Worm (Caenorhabditis elegans): Measurements from ENCODE around the gene ZK742.7.

The ZK742.7 gene

ce11 chrV:7804064-7804800, 6.1 kb downstream of the ZK742.7 start, which contains the start of gene uvs-1:
TSS of gene uvs-1 (minus strand) at chrV:7804208.
- TF ChIP-seq eor-1 (tag; optimal IDR thresholded peaks at IDR 0.05) = no peak
- TF ChIP-seq ztf-4 (tag; optimal IDR thresholded peaks at IDR 0.05) = no peak
- peak; percentile 82 for TF ChIP-seq lin-15B (tag; optimal IDR thresholded peaks at IDR 0.05)
- no peak for TF ChIP-seq unc-39 (tag; optimal IDR thresholded peaks at IDR 0.05)
- TF ChIP-seq nhr-76 (tag; optimal IDR thresholded peaks at IDR 0.05) = no peak
- no peak for TF ChIP-seq ztf-11 (tag; optimal IDR thresholded peaks at IDR 0.05)
- peak; percentile 24 for TF ChIP-seq elt-2 (tag; optimal IDR thresholded peaks at IDR 0.05)
- TF ChIP-seq fkh-10 (GFP tag; optimal IDR thresholded peaks at IDR 0.05) = peak; percentile 42
- TF ChIP-seq jun-1 (tag; optimal IDR thresholded peaks at IDR 0.05) = peak; percentile 18
- TF ChIP-seq unc-62 (GFP tag; optimal IDR thresholded peaks at IDR 0.05) = no peak
- TF ChIP-seq elt-1 (tag; optimal IDR thresholded peaks at IDR 0.05) = no peak
- no peak for TF ChIP-seq fos-1 (tag; optimal IDR thresholded peaks at IDR 0.05)
- peak; percentile 87 for TF ChIP-seq lin-39 (tag; optimal IDR thresholded peaks at IDR 0.05)
- TF ChIP-seq nhr-23 (tag; optimal IDR thresholded peaks at IDR 0.05) = peak; percentile 25
- peak; percentile 56 for TF ChIP-seq ceh-28 (tag; optimal IDR thresholded peaks at IDR 0.05)
- no peak for TF ChIP-seq ceh-16 (tag; optimal IDR thresholded peaks at IDR 0.05)
- TF ChIP-seq snpc-4 (tag; optimal IDR thresholded peaks at IDR 0.05) = peak; percentile 30
- TF ChIP-seq nhr-25 (tag; optimal IDR thresholded peaks at IDR 0.05) = peak; percentile 56
- no peak for TF ChIP-seq egl-27 (tag; optimal IDR thresholded peaks at IDR 0.05)
- peak; percentile 64 for TF ChIP-seq nfya-1 (tag; optimal IDR thresholded peaks at IDR 0.05; ENCODE audit: insufficient read depth)
- TF ChIP-seq nhr-43 (tag; optimal IDR thresholded peaks at IDR 0.05; ENCODE audit: poor library complexity, severe bottlenecking) = no peak
- TF ChIP-seq zag-1 (tag; optimal IDR thresholded peaks at IDR 0.05) = no peak
- peak; percentile 29 for TF ChIP-seq ama-1 (optimal IDR thresholded peaks at IDR 0.05)
- TF ChIP-seq pha-4 (tag; optimal IDR thresholded peaks at IDR 0.05) = peak; percentile 87
- TF ChIP-seq sea-2 (GFP tag; optimal IDR thresholded peaks at IDR 0.05) = no peak

ce11 chrV:7804801-7805163, 6.6 kb downstream of the ZK742.7 start, which contains the start of gene xpo-1:
TSS of gene xpo-1 (plus strand) at chrV:7805064.
- TF ChIP-seq ZK546.5 (tag; optimal IDR thresholded peaks at IDR 0.05) = no peak
- no peak for TF ChIP-seq ceh-16 (tag; optimal IDR thresholded peaks at IDR 0.05)
- no peak for TF ChIP-seq nhr-43 (tag; optimal IDR thresholded peaks at IDR 0.05; ENCODE audit: poor library complexity, severe bottlenecking)
- no peak for TF ChIP-seq mml-1 (tag; optimal IDR thresholded peaks at IDR 0.05)
- TF ChIP-seq nhr-23 (tag; optimal IDR thresholded peaks at IDR 0.05) = no peak

ce11 chrV:7806629-7807028, 8.4 kb downstream of the ZK742.7 start:
- TF ChIP-seq nfya-1 (tag; optimal IDR thresholded peaks at IDR 0.05; ENCODE audit: insufficient read depth) (no peak), lsy-12 (tag; optimal IDR thresholded peaks at IDR 0.05) (no peak), ama-1 (optimal IDR thresholded peaks at IDR 0.05) (peak; percentile 22), nhr-43 (tag; optimal IDR thresholded peaks at IDR 0.05; ENCODE audit: poor library complexity, severe bottlenecking) (no peak)

ce11 chrV:7808444-7808843, 10.3 kb downstream of the ZK742.7 start:
- no peak for TF ChIP-seq ama-1 (optimal IDR thresholded peaks at IDR 0.05)
- no peak for TF ChIP-seq elt-3 (tag; optimal IDR thresholded peaks at IDR 0.05)
- no peak for TF ChIP-seq daf-12 (tag; optimal IDR thresholded peaks at IDR 0.05)
- TF ChIP-seq ceh-28 (tag; optimal IDR thresholded peaks at IDR 0.05) = no peak
- no peak for TF ChIP-seq skn-1 (tag; optimal IDR thresholded peaks at IDR 0.05)
- TF ChIP-seq nhr-11 (tag; optimal IDR thresholded peaks at IDR 0.05) = no peak
- TF ChIP-seq elt-1 (tag; optimal IDR thresholded peaks at IDR 0.05) = no peak
- TF ChIP-seq unc-62 (GFP tag; optimal IDR thresholded peaks at IDR 0.05) = no peak
- TF ChIP-seq ceh-16 (tag; optimal IDR thresholded peaks at IDR 0.05) = no peak
- TF ChIP-seq nhr-237 (tag; optimal IDR thresholded peaks at IDR 0.05) = no peak
- TF ChIP-seq mml-1 (tag; optimal IDR thresholded peaks at IDR 0.05) = no peak
- no peak for TF ChIP-seq elt-2 (tag; optimal IDR thresholded peaks at IDR 0.05)
- TF ChIP-seq egl-27 (tag; optimal IDR thresholded peaks at IDR 0.05) = no peak
- no peak for TF ChIP-seq mdl-1 (tag; optimal IDR thresholded peaks at IDR 0.05)
- no peak for TF ChIP-seq ceh-82 (tag; optimal IDR thresholded peaks at IDR 0.05)
- no peak for TF ChIP-seq fkh-2 (tag; optimal IDR thresholded peaks at IDR 0.05)
- no peak for TF ChIP-seq fos-1 (tag; optimal IDR thresholded peaks at IDR 0.05)
